Worm (Caenorhabditis elegans): ENCODE measurements around the gene pqn-32.

- TF ChIP-seq nhr-41 (GFP tag; IDR thresholded peaks at IDR 0.05) (no peak), unc-62 (GFP tag; optimal IDR thresholded peaks at IDR 0.05 in 1 of 2) (no peak), unc-62 (tag; optimal IDR thresholded peaks at IDR 0.05) (no peak), lin-38 (GFP tag; IDR thresholded peaks at IDR 0.05) (no peak), hif-1 (tag; optimal IDR thresholded peaks at IDR 0.05) (no peak), lin-13 (GFP tag; optimal IDR thresholded peaks at IDR 0.05) (no peak), set-16 (GFP tag; IDR thresholded peaks at IDR 0.05) (no peak), madf-9 (GFP tag; conservative IDR thresholded peaks at IDR 0.05) (no peak), ceh-28 (tag; optimal IDR thresholded peaks at IDR 0.05) (no peak), Y75B8A.6 (GFP tag; IDR thresholded peaks at IDR 0.05) (no peak), mep-1 (tag; optimal IDR thresholded peaks at IDR 0.05) (no peak), nhr-76 (tag; optimal IDR thresholded peaks at IDR 0.05) (no peak), aly-2 (tag; optimal IDR thresholded peaks at IDR 0.05) (no peak), fos-1 (tag; optimal IDR thresholded peaks at IDR 0.05) (no peak), ama-1 (optimal IDR thresholded peaks at IDR 0.05) (no peak)
Measured at ce11 chrII:13129602-13130001, 21.8 kb downstream of the pqn-32 start, which contains the start of gene F29C12.6.
